Fruit fly (Drosophila melanogaster) whole organism, embryonic: ENCODE results near the gene Bgb.

Experiments used
- B-H1 ChIP-seq: fragments of 200-800 bp; sonication (Bioruptor generic); IDR thresholded peaks from 3 replicates; pipeline ENCODE4 v1.3.6; 2022; ENCODE audit warnings: missing biosample characterization, missing genetic modification characterization
- BEAF-32 ChIP-seq: fragments of 200-800 bp; sonication (Bioruptor generic); optimal IDR thresholded peaks from 3 replicates; lab custom pipeline; 2017; ENCODE audit warnings: missing biosample characterization, missing genetic modification characterization, mild to moderate bottlenecking, moderate library complexity, missing genetic modification reagents
- CG10565 ChIP-seq: fragments of 200-800 bp; sonication (Bioruptor generic); optimal IDR thresholded peaks from 3 replicates; lab custom pipeline; 2016; ENCODE audit warnings: missing biosample characterization, mild to moderate bottlenecking, missing genetic modification characterization
- CG11093 ChIP-seq: fragments of 200-800 bp; sonication (Bioruptor generic); IDR thresholded peaks from 3 replicates; pipeline ENCODE4 v1.3.6; 2022; ENCODE audit warnings: missing biosample characterization, missing genetic modification characterization
- CG11456 ChIP-seq: fragments of 200-800 bp; sonication (Bioruptor generic); IDR thresholded peaks from 3 replicates; pipeline ENCODE4 v1.3.6; 2022; ENCODE audit warnings: missing biosample characterization, missing genetic modification characterization
- CG12299 ChIP-seq: fragments of 200-800 bp; sonication (Bioruptor generic); optimal IDR thresholded peaks from 2 replicates; lab custom pipeline; 2018; ENCODE audit warnings: missing biosample characterization, mild to moderate bottlenecking, missing genetic modification characterization
- CG13424 ChIP-seq: fragments of 200-800 bp; sonication (Bioruptor generic); optimal IDR thresholded peaks from 2 replicates; lab custom pipeline; 2019; ENCODE audit warnings: missing biosample characterization, mild to moderate bottlenecking, missing genetic modification characterization, moderate library complexity
- CG15479 ChIP-seq: fragments of 200-800 bp; sonication (Bioruptor generic); optimal IDR thresholded peaks from 3 replicates; lab custom pipeline; 2019; ENCODE audit warnings: missing biosample characterization, mild to moderate bottlenecking, missing genetic modification characterization, moderate library complexity
- CG17612 ChIP-seq: fragments of 200-800 bp; sonication (Bioruptor generic); IDR thresholded peaks from 2 replicates; pipeline ENCODE4 v1.3.6; 2022; ENCODE audit warnings: missing biosample characterization, missing genetic modification characterization
- CG2116 ChIP-seq: fragments of 200-800 bp; sonication (Bioruptor generic); optimal IDR thresholded peaks from 3 replicates; lab custom pipeline; 2018; ENCODE audit warnings: missing biosample characterization, mild to moderate bottlenecking, missing genetic modification characterization
- CG2712 ChIP-seq: fragments of 200-800 bp; optimal IDR thresholded peaks from 3 replicates; lab custom pipeline; 2019; ENCODE audit warnings: missing biosample characterization, mild to moderate bottlenecking, missing genetic modification characterization, moderate library complexity
- CG30403 ChIP-seq: fragments of 200-800 bp; sonication (Bioruptor generic); optimal IDR thresholded peaks from 3 replicates; lab custom pipeline; 2016; ENCODE audit warnings: missing biosample characterization, missing genetic modification characterization
- CG31441 ChIP-seq: fragments of 200-800 bp; sonication (Bioruptor generic); IDR thresholded peaks from 2 replicates; pipeline ENCODE4 v1.3.6; 2022; ENCODE audit warnings: missing biosample characterization, missing genetic modification characterization
- CG3726 ChIP-seq: fragments of 200-800 bp; sonication (Bioruptor generic); IDR thresholded peaks from 3 replicates; pipeline ENCODE4, ENCODE4 v1.3.6; 2022; ENCODE audit warnings: missing biosample characterization, missing genetic modification characterization
- CG4404 ChIP-seq: fragments of 200-800 bp; sonication (Bioruptor generic); IDR thresholded peaks from 2 replicates; pipeline ENCODE4 v1.3.6; 2022; ENCODE audit warnings: missing biosample characterization, missing genetic modification characterization
- CG4424 ChIP-seq: fragments of 200-800 bp; sonication (Bioruptor generic); optimal IDR thresholded peaks from 3 replicates; lab custom pipeline; 2016; ENCODE audit warnings: missing biosample characterization, missing genetic modification characterization
- CG6854 ChIP-seq: fragments of 200-800 bp; sonication (Bioruptor generic); optimal IDR thresholded peaks from 3 replicates; lab custom pipeline; 2017; ENCODE audit warnings: missing biosample characterization, mild to moderate bottlenecking, missing genetic modification characterization
- CG9932 ChIP-seq: fragments of 200-800 bp; sonication (Bioruptor generic); IDR thresholded peaks from 2 replicates; pipeline ENCODE4 v1.3.6; 2022; ENCODE audit warnings: missing biosample characterization, missing genetic modification characterization
- D19B ChIP-seq: fragments of 200-800 bp; sonication (Bioruptor generic); optimal IDR thresholded peaks from 2 replicates; lab custom pipeline; 2017; ENCODE audit warnings: missing biosample characterization, mild to moderate bottlenecking, missing genetic modification characterization
- Deaf1 ChIP-seq: fragments of 200-800 bp; optimal IDR thresholded peaks from 3 replicates; lab custom pipeline; 2019; ENCODE audit warnings: missing biosample characterization, mild to moderate bottlenecking, missing genetic modification characterization, moderate library complexity
- Dek ChIP-seq: fragments of 200-800 bp; sonication (Bioruptor generic); optimal IDR thresholded peaks from 3 replicates; lab custom pipeline; 2019; ENCODE audit warnings: missing biosample characterization, mild to moderate bottlenecking, missing genetic modification characterization, moderate library complexity
- Hmr ChIP-seq: fragments of 200-800 bp; sonication (Bioruptor generic); optimal IDR thresholded peaks from 3 replicates; lab custom pipeline; 2017; ENCODE audit warnings: mild to moderate bottlenecking, missing biosample characterization, missing genetic modification reagents, missing genetic modification characterization
- Lpt ChIP-seq: fragments of >200 bp; optimal IDR thresholded peaks from 2 replicates; lab custom pipeline; 2018; ENCODE audit warnings: missing biosample characterization, missing genetic modification characterization
- Neu2 ChIP-seq: fragments of 200-800 bp; sonication (Bioruptor generic); optimal IDR thresholded peaks from 3 replicates; lab custom pipeline; 2016; ENCODE audit warnings: missing biosample characterization, missing genetic modification characterization, borderline replicate concordance
- Pdp1 ChIP-seq, 2 experiments: fragments of 200-800 bp; sonication (Bioruptor generic); optimal IDR thresholded peaks; 3 replicates each; lab custom pipeline; 2016; ENCODE audit warnings: missing biosample characterization in 2 of 2, missing genetic modification characterization in 2 of 2, mild to moderate bottlenecking in 1 of 2, moderate library complexity in 1 of 2
- Tbp ChIP-seq: fragments of >200 bp; optimal IDR thresholded peaks from 2 replicates; lab custom pipeline; 2018; ENCODE audit warnings: missing biosample characterization, missing genetic modification characterization
- abd-A ChIP-seq: fragments of 200-800 bp; sonication (Bioruptor generic); optimal IDR thresholded peaks from 3 replicates; lab custom pipeline; 2019; ENCODE audit warnings: missing biosample characterization, mild to moderate bottlenecking, missing genetic modification characterization, moderate library complexity
- amos ChIP-seq: fragments of 200-800 bp; sonication (Bioruptor generic); IDR thresholded peaks from 2 replicates; pipeline ENCODE4 v1.3.6; 2022; ENCODE audit warnings: missing biosample characterization, missing genetic modification characterization; ENCODE audit not compliant: partially characterized antibody
- bbx ChIP-seq: fragments of 200-800 bp; sonication (Bioruptor generic); IDR thresholded peaks from 2 replicates; pipeline ENCODE4 v1.3.6; 2022; ENCODE audit warnings: missing biosample characterization, missing genetic modification characterization; ENCODE audit not compliant: partially characterized antibody
- bsh ChIP-seq, 2 experiments: fragments of 200-800 bp; sonication (Bioruptor generic); optimal IDR thresholded peaks; 2 replicates each; lab custom pipeline; 2017 to 2018; ENCODE audit warnings: mild to moderate bottlenecking in 2 of 2, missing biosample characterization in 2 of 2, missing genetic modification characterization in 2 of 2, moderate library complexity in 1 of 2
- cad ChIP-seq: fragments of >200 bp; optimal IDR thresholded peaks from 2 replicates; lab custom pipeline; 2017; ENCODE audit warnings: missing biosample characterization, missing genetic modification characterization
- cato ChIP-seq: fragments of 200-800 bp; sonication (Bioruptor generic); optimal IDR thresholded peaks from 2 replicates; lab custom pipeline; 2016; ENCODE audit warnings: missing biosample characterization, missing genetic modification characterization, borderline replicate concordance
- chn ChIP-seq: fragments of 200-800 bp; sonication (Bioruptor generic); optimal IDR thresholded peaks from 2 replicates; lab custom pipeline; 2016; ENCODE audit warnings: missing biosample characterization, missing genetic modification characterization
- ci ChIP-seq: fragments of 200-800 bp; sonication (Bioruptor generic); IDR thresholded peaks from 3 replicates; pipeline ENCODE4 v1.3.6; 2022; ENCODE audit warnings: missing biosample characterization, missing genetic modification characterization
- dati ChIP-seq: fragments of 200-800 bp; sonication (Bioruptor generic); IDR thresholded peaks from 2 replicates; pipeline ENCODE4 v1.3.6; 2022; ENCODE audit warnings: missing biosample characterization, missing genetic modification characterization
- eve ChIP-seq, 2 experiments: fragments of >200 bp; optimal IDR thresholded peaks; 2 replicates each; lab custom pipeline; 2017; ENCODE audit warnings: missing biosample characterization in 2 of 2, missing genetic modification characterization in 2 of 2
- fru ChIP-seq: fragments of >200 bp; optimal IDR thresholded peaks from 2 replicates; lab custom pipeline; 2017
- gcm2 ChIP-seq: fragments of 200-800 bp; sonication (Bioruptor generic); optimal IDR thresholded peaks from 2 replicates; lab custom pipeline; 2016; ENCODE audit warnings: missing biosample characterization, missing genetic modification characterization
- gsb-n ChIP-seq: fragments of 200-800 bp; sonication (Bioruptor generic); optimal IDR thresholded peaks from 3 replicates; lab custom pipeline; 2018; ENCODE audit warnings: missing biosample characterization, mild to moderate bottlenecking, missing genetic modification characterization
- lov ChIP-seq, 2 experiments: fragments of 200-800 bp in 1 of 2; fragments of >200 bp in 1 of 2; sonication (Bioruptor generic) in 1 of 2; IDR thresholded peaks in 1 of 2; optimal IDR thresholded peaks in 1 of 2; 2 replicates in 1 of 2; 3 replicates in 1 of 2; pipeline versions ENCODE4 v1.3.6 to Lab custom; 2017 to 2022; ENCODE audit warnings: missing biosample characterization in 1 of 2, missing genetic modification characterization in 1 of 2
- pzg ChIP-seq: fragments of 200-800 bp; sonication (Bioruptor generic); optimal IDR thresholded peaks from 3 replicates; lab custom pipeline; 2018; ENCODE audit warnings: missing biosample characterization, mild to moderate bottlenecking, missing genetic modification characterization, moderate library complexity
- run ChIP-seq: fragments of 200-800 bp; sonication (Bioruptor generic); optimal IDR thresholded peaks from 3 replicates; lab custom pipeline; 2018; ENCODE audit warnings: missing biosample characterization, mild to moderate bottlenecking, missing genetic modification characterization
- seq ChIP-seq: fragments of 200-800 bp; sonication (Bioruptor generic); IDR thresholded peaks from 2 replicates; pipeline ENCODE4 v1.3.6; 2022; ENCODE audit warnings: missing biosample characterization, missing genetic modification characterization
- sima ChIP-seq: fragments of 200-800 bp; sonication (Bioruptor generic); optimal IDR thresholded peaks from 2 replicates; lab custom pipeline; 2016; ENCODE audit warnings: missing biosample characterization, missing genetic modification characterization
- sna ChIP-seq: fragments of 200-800 bp; sonication (Bioruptor generic); IDR thresholded peaks from 2 replicates; pipeline ENCODE4 v1.3.6; 2022; ENCODE audit warnings: missing biosample characterization, missing genetic modification characterization; ENCODE audit not compliant: partially characterized antibody
- sr ChIP-seq: fragments of 200-800 bp; sonication (Bioruptor generic); IDR thresholded peaks from 3 replicates; pipeline ENCODE4 v1.3.6; 2022; ENCODE audit warnings: missing biosample characterization, missing genetic modification characterization
- tap ChIP-seq: fragments of 200-800 bp; optimal IDR thresholded peaks from 3 replicates; lab custom pipeline; 2019; ENCODE audit warnings: missing biosample characterization, mild to moderate bottlenecking, missing genetic modification characterization, moderate library complexity
- tin ChIP-seq: fragments of 200-800 bp; sonication (Bioruptor generic); optimal IDR thresholded peaks from 3 replicates; lab custom pipeline; 2016; ENCODE audit warnings: missing biosample characterization, missing genetic modification characterization
- tup ChIP-seq: fragments of 200-800 bp; sonication (Bioruptor generic); optimal IDR thresholded peaks from 2 replicates; lab custom pipeline; 2016; ENCODE audit warnings: missing biosample characterization, mild to moderate bottlenecking, missing genetic modification characterization, moderate library complexity
- vfl ChIP-seq: fragments of 200-800 bp; sonication (Bioruptor generic); optimal IDR thresholded peaks from 2 replicates; lab custom pipeline; 2016; ENCODE audit warnings: missing biosample characterization, missing genetic modification characterization

Bgb gene

dm6 chr3L:1668504-1668903 is 29.0 kb downstream of the Bgb start, which contains the start of gene RpL23A (continued):
- TF ChIP-seq CG6854 (GFP tag; lab: Kevin White, UChicago) (peak; percentile 85), CG2712 (peak; percentile 93), CG11456 (peak; percentile 98), run (peak; percentile 70), CG4424 (GFP tag; lab: Kevin White, UChicago) (peak; percentile 93), sima (GFP tag; lab: Kevin White, UChicago) (peak; percentile 93), CG3726 (peak; percentile 88), BEAF-32 (GFP tag; lab: Kevin White, UChicago) (peak; percentile 67), D19B (GFP tag; lab: Kevin White, UChicago) (peak; percentile 82), CG15479 (peak; percentile 42), cad (no peak), CG12299 (tag; lab: Kevin White, UChicago) (peak; percentile 82), vfl (GFP tag; lab: Kevin White, UChicago) (peak; percentile 94), abd-A (peak; percentile 62), CG4404 (GFP tag; lab: Robert Waterston, UW) (peak; percentile 83), gcm2 (GFP tag; lab: Kevin White, UChicago) (peak; percentile 90), amos (GFP tag; lab: Robert Waterston, UW) (peak; percentile 73), lov (optimal IDR thresholded peaks at IDR 0.05; lab: Kevin White, UChicago) (no peak), lov (GFP tag; IDR thresholded peaks at IDR 0.05; lab: Robert Waterston, UW) (peak; percentile 97), cato (GFP tag; lab: Kevin White, UChicago) (peak; percentile 89), Tbp (no peak), CG30403 (peak; percentile 94), dati (GFP tag; lab: Robert Waterston, UW) (peak; percentile 87), chn (GFP tag; lab: Kevin White, UChicago) (peak; percentile 95), Deaf1 (tag; lab: Kevin White, UChicago) (peak; percentile 61), sr (GFP tag; lab: Robert Waterston, UW) (peak; percentile 92), bsh (GFP tag; optimal IDR thresholded peaks at IDR 0.05; lab: Kevin White, UChicago) (peak in 1 of 2 experiments; percentile 86), gsb-n (tag; lab: Kevin White, UChicago) (peak; percentile 92), bbx (peak; percentile 41; the same call in 1 of the 2 replicates), Hmr (GFP tag; lab: Kevin White, UChicago) (peak; percentile 99), pzg (GFP tag; lab: Kevin White, UChicago) (peak; percentile 100), CG11093 (GFP tag; lab: Robert Waterston, UW) (peak; percentile 81), ci (peak; percentile 99), CG2116 (GFP tag; lab: Kevin White, UChicago) (peak; percentile 93), tup (peak; percentile 85), CG10565 (peak; percentile 84), Lpt (no peak), tin (GFP tag; lab: Kevin White, UChicago) (peak; percentile 93), CG17612 (GFP tag; lab: Robert Waterston, UW) (peak; percentile 76; the same call in 1 of the 2 replicates), Pdp1 (GFP tag; optimal IDR thresholded peaks at IDR 0.05; lab: Kevin White, UChicago) (peak; percentile 92 to 93), CG9932 (GFP tag; lab: Robert Waterston, UW) (peak; percentile 96), sna (GFP tag; lab: Robert Waterston, UW) (peak; percentile 49; the same call in 1 of the 2 replicates), Dek (tag; lab: Kevin White, UChicago) (peak; percentile 90), eve (GFP tag; optimal IDR thresholded peaks at IDR 0.05; lab: Kevin White, UChicago) (no peak), fru (lab: Kevin White, UChicago) (no peak), CG31441 (GFP tag; lab: Robert Waterston, UW) (peak; percentile 87), seq (GFP tag; lab: Robert Waterston, UW) (peak; percentile 86), Neu2 (GFP tag; lab: Kevin White, UChicago) (peak; percentile 89), CG13424 (tag; lab: Kevin White, UChicago) (peak; percentile 84), tap (tag; lab: Kevin White, UChicago) (peak; percentile 75), B-H1 (GFP tag; lab: Robert Waterston, UW) (peak; percentile 86)
